Worm (Caenorhabditis elegans): ENCODE measurements around the gene idpa-1.

DNA sequence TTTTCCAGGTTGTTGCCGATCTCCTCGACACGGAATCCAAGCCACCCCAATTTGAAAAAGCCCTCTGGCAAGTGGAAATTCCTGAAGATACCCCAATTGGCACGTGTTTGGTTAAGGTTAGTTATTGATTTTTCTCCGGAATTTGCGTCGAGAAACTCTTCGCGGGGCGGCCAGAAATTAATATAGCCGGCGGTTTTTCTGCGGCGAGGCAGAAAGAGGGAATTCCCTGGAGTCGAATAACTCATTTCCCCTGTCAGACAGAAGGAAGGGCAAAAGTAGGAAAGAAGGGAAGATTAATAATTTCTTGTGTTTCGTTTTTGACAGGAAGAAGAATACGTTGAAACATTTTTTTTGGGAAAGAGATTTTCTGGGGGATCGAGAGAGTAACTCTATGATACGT, 17.6 kb upstream of the idpa-1 start:
- TF ChIP-seq him-1 (tag; optimal IDR thresholded peaks at IDR 0.05), result no peak
- no peak for TF ChIP-seq dao-5 (tag; optimal IDR thresholded peaks at IDR 0.05)
- TF ChIP-seq W03F9.2 (tag; optimal IDR thresholded peaks at IDR 0.05), result no peak

Data from whole organism, L4/young adult.